Worm (Caenorhabditis elegans): ENCODE results near the gene F56D5.6.

DNA sequence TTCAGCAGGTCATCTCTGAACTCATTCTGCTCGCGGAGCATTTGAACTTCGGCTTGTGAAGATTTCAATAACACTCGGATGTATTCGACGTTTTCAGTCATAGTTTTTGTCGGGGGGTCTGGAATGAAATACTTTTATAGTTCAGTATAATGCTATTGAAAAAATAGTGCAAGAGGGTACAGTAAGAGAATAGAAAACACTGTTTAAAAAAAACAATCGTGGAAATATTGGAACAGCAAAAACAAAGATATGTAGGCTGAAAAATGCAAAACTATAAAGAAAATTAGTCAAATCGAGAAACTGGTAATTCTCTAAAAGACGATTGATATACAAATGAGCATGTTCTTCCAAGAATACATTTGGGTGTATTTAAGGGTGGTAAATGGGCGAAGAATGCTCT lies 6.3 kb downstream of the F56D5.6 start, which contains the start of gene F56D5.5:
- TF ChIP-seq lsy-2 (tag; optimal IDR thresholded peaks at IDR 0.05): no peak
- TF ChIP-seq snpc-4 (tag; optimal IDR thresholded peaks at IDR 0.05): no peak
- no peak for TF ChIP-seq nhr-76 (tag; optimal IDR thresholded peaks at IDR 0.05)
